Worm (Caenorhabditis elegans) whole organism, late embryonic: ENCODE data around the gene gdi-1.

Experiments
- F13H6.1 ChIP-seq: sonication (generic microtip); optimal IDR thresholded peaks from 2 replicates; lab custom pipeline; 2016; ENCODE audit warnings: missing genetic modification characterization, missing compliant biosample characterization
- K02D7.2 ChIP-seq: sonication (generic microtip); optimal IDR thresholded peaks from 2 replicates; lab custom pipeline; 2017; ENCODE audit warnings: mild to moderate bottlenecking, missing genetic modification characterization, missing compliant biosample characterization
- Y22D7AL.16 ChIP-seq: sonication (generic microtip); optimal IDR thresholded peaks from 2 replicates; lab custom pipeline; 2016; ENCODE audit warnings: missing genetic modification characterization, missing compliant biosample characterization
- ama-1 ChIP-seq: fragments of 150-350 bp; optimal IDR thresholded peaks from 2 replicates; lab custom pipeline; 2014
- ceh-18 ChIP-seq: sonication (generic microtip); optimal IDR thresholded peaks from 2 replicates; lab custom pipeline; 2016; ENCODE audit warnings: missing genetic modification characterization, missing compliant biosample characterization
- ceh-24 ChIP-seq: sonication (generic microtip); optimal IDR thresholded peaks from 2 replicates; lab custom pipeline; 2016; ENCODE audit warnings: mild to moderate bottlenecking, missing genetic modification characterization, missing compliant biosample characterization
- ceh-31 ChIP-seq: sonication (generic microtip); optimal IDR thresholded peaks from 2 replicates; lab custom pipeline; 2016; ENCODE audit warnings: missing genetic modification characterization, missing compliant biosample characterization
- ceh-34 ChIP-seq: sonication (generic microtip); optimal IDR thresholded peaks from 2 replicates; lab custom pipeline; 2016; ENCODE audit warnings: mild to moderate bottlenecking, missing genetic modification characterization, missing compliant biosample characterization
- ceh-45 ChIP-seq: fragments of 200-800 bp; sonication (Bioruptor generic); IDR thresholded peaks from 2 replicates; pipeline ENCODE4 v1.3.6; 2022; ENCODE audit warnings: missing genetic modification reagents, missing genetic modification characterization, missing compliant biosample characterization
- ceh-48 ChIP-seq: sonication (generic microtip); optimal IDR thresholded peaks from 2 replicates; lab custom pipeline; 2016; ENCODE audit warnings: missing genetic modification characterization, inconsistent platforms, missing compliant biosample characterization
- che-1 ChIP-seq: sonication (generic microtip); optimal IDR thresholded peaks from 2 replicates; lab custom pipeline; 2016; ENCODE audit warnings: mild to moderate bottlenecking, missing genetic modification characterization, missing compliant biosample characterization
- dve-1 ChIP-seq: sonication (generic microtip); optimal IDR thresholded peaks from 2 replicates; lab custom pipeline; 2017; ENCODE audit warnings: antibody characterized with exemption, mild to moderate bottlenecking, missing genetic modification characterization, missing compliant biosample characterization
- ets-4 ChIP-seq: sonication (generic microtip); optimal IDR thresholded peaks from 2 replicates; lab custom pipeline; 2016; ENCODE audit warnings: missing genetic modification characterization, missing compliant biosample characterization
- eyg-1 ChIP-seq: sonication (generic microtip); optimal IDR thresholded peaks from 2 replicates; lab custom pipeline; 2016; ENCODE audit warnings: missing genotype, missing genetic modification characterization, missing compliant biosample characterization
- fax-1 ChIP-seq: sonication (generic microtip); optimal IDR thresholded peaks from 2 replicates; lab custom pipeline; 2016; ENCODE audit warnings: missing genotype, missing genetic modification characterization, missing compliant biosample characterization
- gmeb-2 ChIP-seq: sonication (generic microtip); optimal IDR thresholded peaks from 2 replicates; lab custom pipeline; 2016; ENCODE audit warnings: missing genetic modification characterization, inconsistent platforms, missing compliant biosample characterization
- madf-2 ChIP-seq: sonication (generic microtip); optimal IDR thresholded peaks from 2 replicates; lab custom pipeline; 2017; ENCODE audit warnings: missing genetic modification characterization, missing compliant biosample characterization
- nfya-1 ChIP-seq: sonication (generic microtip); optimal IDR thresholded peaks from 2 replicates; lab custom pipeline; 2017; ENCODE audit warnings: missing genetic modification characterization, mild to moderate bottlenecking, missing compliant biosample characterization, antibody characterized with exemption, moderate library complexity
- npax-4 ChIP-seq: sonication (generic microtip); optimal IDR thresholded peaks from 2 replicates; lab custom pipeline; 2016; ENCODE audit warnings: missing genetic modification characterization, missing compliant biosample characterization
- odd-2 ChIP-seq: sonication (generic microtip); optimal IDR thresholded peaks from 2 replicates; lab custom pipeline; 2017; ENCODE audit warnings: antibody characterized with exemption, mild to moderate bottlenecking, missing genetic modification characterization, missing compliant biosample characterization
- pag-3 ChIP-seq: sonication (generic microtip); optimal IDR thresholded peaks from 2 replicates; lab custom pipeline; 2016; ENCODE audit warnings: missing compliant biosample characterization, missing genetic modification characterization, borderline replicate concordance
- pax-1 ChIP-seq: fragments of 150-350 bp; optimal IDR thresholded peaks from 2 replicates; lab custom pipeline; 2014; ENCODE audit warnings: missing biosample characterization, missing genetic modification characterization
- pha-2 ChIP-seq: sonication (generic microtip); optimal IDR thresholded peaks from 2 replicates; lab custom pipeline; 2017; ENCODE audit warnings: mild to moderate bottlenecking, missing genetic modification characterization, missing compliant biosample characterization
- pros-1 ChIP-seq: fragments of 150-350 bp; optimal IDR thresholded peaks from 2 replicates; lab custom pipeline; 2014; ENCODE audit warnings: missing biosample characterization, missing genetic modification reagents, missing genetic modification characterization
- ref-2 ChIP-seq: sonication (generic microtip); optimal IDR thresholded peaks from 2 replicates; lab custom pipeline; 2016; ENCODE audit warnings: missing genetic modification characterization, missing compliant biosample characterization
- rnt-1 ChIP-seq: sonication (generic microtip); optimal IDR thresholded peaks from 2 replicates; lab custom pipeline; 2016; ENCODE audit warnings: missing genetic modification characterization, missing compliant biosample characterization
- sox-2 ChIP-seq: fragments of 200-800 bp; sonication (Bioruptor generic); IDR thresholded peaks from 2 replicates; pipeline ENCODE4 v1.3.6; 2022; ENCODE audit warnings: missing genetic modification reagents, missing genetic modification characterization, missing compliant biosample characterization
- sox-4 ChIP-seq: sonication (generic microtip); optimal IDR thresholded peaks from 2 replicates; lab custom pipeline; 2017; ENCODE audit warnings: mild to moderate bottlenecking, missing genetic modification characterization, inconsistent platforms, missing compliant biosample characterization
- syd-9 ChIP-seq: sonication (generic microtip); optimal IDR thresholded peaks from 2 replicates; lab custom pipeline; 2016; ENCODE audit warnings: mild to moderate bottlenecking, missing genetic modification characterization, moderate library complexity, missing compliant biosample characterization
- tbx-2 ChIP-seq: sonication (generic microtip); optimal IDR thresholded peaks from 2 replicates; lab custom pipeline; 2016; ENCODE audit warnings: missing genetic modification characterization, missing compliant biosample characterization
- tbx-7 ChIP-seq: sonication (generic microtip); optimal IDR thresholded peaks from 2 replicates; lab custom pipeline; 2016; ENCODE audit warnings: missing genotype, missing genetic modification characterization, missing compliant biosample characterization
- unc-86 ChIP-seq: sonication (generic microtip); optimal IDR thresholded peaks from 2 replicates; lab custom pipeline; 2016; ENCODE audit warnings: missing genetic modification characterization, missing compliant biosample characterization
- zip-5 ChIP-seq: sonication (generic microtip); optimal IDR thresholded peaks from 2 replicates; lab custom pipeline; 2016; ENCODE audit warnings: missing genetic modification characterization, missing compliant biosample characterization

gdi-1 gene

DNA sequence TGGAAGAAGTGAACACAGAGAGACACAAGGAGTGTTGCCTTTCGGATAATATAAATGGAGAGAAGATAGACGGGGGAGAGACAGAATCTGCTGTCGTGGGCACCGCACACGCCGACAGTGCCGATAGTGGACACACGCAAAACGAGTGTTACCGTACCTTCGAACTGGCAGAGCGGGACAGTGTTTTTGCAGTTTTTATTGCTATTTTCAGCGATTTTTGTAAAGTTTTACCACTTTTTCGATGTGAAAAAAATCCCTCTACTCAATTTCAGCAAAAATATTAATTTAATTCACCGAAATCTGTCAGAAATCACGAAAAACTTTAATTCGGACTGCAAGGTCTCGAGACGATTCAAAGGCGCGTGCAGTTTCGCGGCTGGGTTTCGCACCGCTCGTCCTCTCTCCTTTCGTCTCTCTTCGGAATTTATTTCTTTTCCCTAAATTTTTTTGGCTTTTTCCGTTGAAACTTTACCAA, 32.2 kb upstream of the gdi-1 start, which contains the start of gene sec-61.A (continued):
- TF ChIP-seq gmeb-2 (tag; lab: Kevin White, UChicago) (no peak), ceh-34 (tag; lab: Kevin White, UChicago) (peak; percentile 63)

DNA sequence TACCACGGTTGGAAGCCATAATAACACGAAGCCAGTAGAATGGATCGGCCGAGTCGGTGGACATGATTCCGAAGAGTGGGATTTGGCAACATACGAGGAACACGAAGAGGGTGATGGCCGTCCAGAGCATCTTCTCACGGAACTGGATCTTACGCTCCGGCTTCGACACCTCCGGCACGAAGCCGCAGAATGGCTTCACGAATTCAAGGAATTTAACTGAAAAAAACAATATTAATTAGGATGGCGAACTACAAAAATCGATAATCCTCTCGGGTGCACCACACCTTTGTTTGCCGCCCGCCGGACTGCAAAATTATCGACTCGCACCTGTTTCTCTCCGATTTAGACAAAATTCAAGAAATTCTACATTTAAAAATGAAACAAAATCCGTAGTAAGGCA, 31.5 kb upstream of the gdi-1 start:
- TF ChIP-seq rnt-1 = no peak
- no peak for TF ChIP-seq madf-2 (tag; lab: Kevin White, UChicago)
- no peak for TF ChIP-seq sox-2 (GFP tag; lab: Robert Waterston, UW)

DNA sequence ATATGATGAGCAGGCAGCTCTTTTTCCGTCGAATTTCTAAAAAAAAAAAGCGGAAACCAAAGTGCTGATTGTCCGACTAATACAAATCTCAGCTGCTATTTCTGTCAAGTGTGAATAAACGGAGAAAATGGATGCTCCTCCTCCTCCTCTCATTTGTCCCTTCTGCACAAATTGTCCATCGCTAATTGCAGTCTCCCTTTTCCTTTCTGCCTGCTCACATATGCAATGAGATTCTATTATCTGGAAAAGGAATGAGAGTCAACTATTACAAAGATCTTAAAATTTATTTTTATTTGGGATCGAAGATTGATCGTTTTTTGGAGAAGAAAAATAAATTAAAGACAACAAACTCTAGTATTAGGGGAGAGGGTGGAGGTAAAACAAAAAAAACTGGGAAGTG, 29.6 kb upstream of the gdi-1 start:
- TF ChIP-seq ceh-45 (GFP tag; lab: Robert Waterston, UW) = no peak
- no peak for TF ChIP-seq pros-1 (tag; lab: Kevin White, UChicago)
- peak; percentile 80 for TF ChIP-seq ama-1 (lab: Kevin White, UChicago)

DNA sequence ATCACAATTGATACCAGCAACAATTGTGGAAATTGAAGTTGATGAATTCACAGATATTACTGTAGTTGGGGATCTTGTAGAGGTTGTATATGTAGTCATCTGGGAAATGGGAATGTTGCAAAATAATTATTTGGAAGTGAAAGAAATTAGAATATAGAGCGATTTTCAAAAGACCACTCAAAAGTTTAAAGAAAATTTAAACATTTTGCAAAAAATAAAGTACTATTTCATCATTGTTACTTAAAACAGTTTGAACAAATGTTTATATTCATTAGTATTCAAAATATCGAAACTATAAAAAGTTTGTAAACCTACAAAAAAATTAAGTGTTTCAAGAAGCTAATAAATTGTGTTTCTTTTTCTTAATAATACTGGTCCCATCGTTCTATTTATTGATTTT, 23.6 kb upstream of the gdi-1 start, which contains the start of gene Y57G11C.46:
Y57G11C.46 (minus strand) TSS at position 101 of the 400 bp plus-strand sequence.
- no peak for TF ChIP-seq madf-2 (tag; lab: Kevin White, UChicago)
- no peak for TF ChIP-seq K02D7.2
- TF ChIP-seq fax-1 (tag; lab: Kevin White, UChicago) = no peak
- no peak for TF ChIP-seq ceh-31 (tag; lab: Kevin White, UChicago)
- no peak for TF ChIP-seq F13H6.1
- TF ChIP-seq zip-5 (tag; lab: Kevin White, UChicago) = no peak
- no peak for TF ChIP-seq ceh-24 (tag; lab: Kevin White, UChicago)
- TF ChIP-seq pax-1 (tag; lab: Kevin White, UChicago) = no peak
- no peak for TF ChIP-seq dve-1 (tag; lab: Kevin White, UChicago)
- TF ChIP-seq syd-9 (tag; lab: Kevin White, UChicago) = no peak
- TF ChIP-seq npax-4 (tag; lab: Kevin White, UChicago) = no peak
- no peak for TF ChIP-seq ama-1 (lab: Kevin White, UChicago)
- no peak for TF ChIP-seq Y22D7AL.16 (tag; lab: Kevin White, UChicago)
- TF ChIP-seq ceh-18 (tag; lab: Kevin White, UChicago) = no peak
- TF ChIP-seq nfya-1 = no peak
- no peak for TF ChIP-seq unc-86 (tag; lab: Kevin White, UChicago)
- no peak for TF ChIP-seq eyg-1 (tag; lab: Kevin White, UChicago)
- TF ChIP-seq ets-4 = no peak
- TF ChIP-seq ref-2 = no peak
- no peak for TF ChIP-seq sox-4 (tag; lab: Kevin White, UChicago)

DNA sequence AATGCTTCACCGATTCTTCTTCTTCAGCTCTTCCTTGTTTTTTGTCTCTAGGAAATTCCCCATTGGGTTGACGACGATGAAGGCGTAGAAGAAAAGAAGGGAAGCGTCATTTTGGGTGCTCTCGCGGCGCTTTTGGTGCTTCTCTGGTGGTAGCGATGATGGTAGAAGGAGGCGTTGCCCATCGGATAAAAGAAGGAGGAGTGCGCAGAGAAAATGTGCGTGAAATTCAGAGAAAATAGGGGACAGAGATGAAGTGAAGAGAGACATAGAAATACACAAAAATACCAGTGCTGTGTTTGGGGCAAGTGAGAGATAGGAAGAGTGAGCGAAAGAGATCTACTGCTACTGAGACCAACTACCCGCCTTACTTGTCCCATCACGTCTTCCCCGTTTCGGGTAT, 14.2 kb upstream of the gdi-1 start, which contains the start of gene oig-5:
oig-5 (plus strand) TSS at position 301 of the 400 bp plus-strand sequence.
- no peak for TF ChIP-seq odd-2
- TF ChIP-seq ceh-31 (tag; lab: Kevin White, UChicago) = peak; percentile 9
- TF ChIP-seq tbx-7 (tag; lab: Kevin White, UChicago) = no peak

DNA sequence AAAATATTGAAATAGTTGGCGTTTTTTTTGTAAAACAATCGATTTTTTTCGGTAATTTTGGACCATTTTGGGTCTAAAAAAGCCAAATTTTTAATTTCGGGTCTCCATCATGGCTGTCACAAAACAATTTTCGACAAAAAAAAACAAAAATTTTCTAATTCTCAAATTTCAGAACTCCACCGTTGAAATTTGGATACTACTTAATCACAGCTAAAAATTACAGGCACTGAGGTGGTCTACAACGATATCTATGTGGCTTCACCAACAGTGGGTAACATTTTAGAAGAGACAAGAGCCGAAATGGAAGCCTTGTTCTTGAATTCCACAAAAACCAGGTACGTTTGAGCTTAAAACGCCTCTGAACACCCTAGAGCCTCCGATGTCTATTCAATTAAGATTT, 9.6 kb upstream of the gdi-1 start, which contains the start of gene Y57G11C.1142:
Y57G11C.1142 (plus strand) TSS at position 301 of the 400 bp plus-strand sequence.
- TF ChIP-seq che-1 (tag; lab: Kevin White, UChicago) (no peak), tbx-2 (tag; lab: Kevin White, UChicago) (no peak), ceh-48 (tag; lab: Kevin White, UChicago) (no peak)

DNA sequence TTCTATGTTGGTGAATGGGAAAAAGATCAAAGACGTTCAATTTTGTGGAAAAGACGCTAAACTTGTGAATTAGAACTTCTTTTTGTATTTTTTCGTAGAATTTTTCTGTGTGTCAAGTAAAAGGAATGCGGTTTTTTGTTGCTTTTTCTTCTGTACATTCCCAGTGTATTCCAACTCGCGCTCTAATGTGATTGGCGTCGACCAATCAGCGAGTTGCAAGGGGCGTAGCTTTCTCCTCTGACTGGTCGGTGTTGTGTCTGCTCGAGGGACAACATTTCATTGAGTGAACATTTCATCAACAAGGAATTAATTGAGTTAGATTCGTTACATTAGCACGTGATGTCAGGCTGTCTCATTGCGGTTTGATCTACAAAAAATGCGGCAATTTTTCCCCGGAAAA, 8.2 kb upstream of the gdi-1 start:
- TF ChIP-seq nfya-1 (peak; percentile 68), syd-9 (tag; lab: Kevin White, UChicago) (no peak), pha-2 (no peak), ref-2 (no peak), unc-86 (tag; lab: Kevin White, UChicago) (no peak), pag-3 (tag; lab: Kevin White, UChicago) (no peak)
